Fruit fly (Drosophila melanogaster): ENCODE results near the gene CG15554.

The CG15554 gene

dm6 chr3R:31168968-31169367 lies 43.0 kb downstream of the CG15554 start, which contains the start of gene stops (continued):
- TF ChIP-seq Dip2 (GFP tag; IDR thresholded peaks at IDR 0.05) (no peak), scrt (GFP tag; optimal IDR thresholded peaks at IDR 0.05) (no peak), luna (GFP tag; optimal IDR thresholded peaks at IDR 0.05) (no peak), Hsf (GFP tag; optimal IDR thresholded peaks at IDR 0.05) (no peak), unc-4 (GFP tag; IDR thresholded peaks at IDR 0.05; ENCODE audit: partially characterized antibody) (no peak), fu2 (GFP tag; optimal IDR thresholded peaks at IDR 0.05) (no peak), CG1024 (GFP tag; IDR thresholded peaks at IDR 0.05) (peak; percentile 44; the same call in 1 of the 2 replicates), sc (optimal IDR thresholded peaks at IDR 0.05) (no peak), sc (GFP tag; optimal IDR thresholded peaks at IDR 0.05) (peak; percentile 64), CG15073 (GFP tag; optimal IDR thresholded peaks at IDR 0.05) (no peak), CG11696 (GFP tag; IDR thresholded peaks at IDR 0.05) (no peak), Lpt (GFP tag; optimal IDR thresholded peaks at IDR 0.05) (no peak), Bteb2 (GFP tag; optimal IDR thresholded peaks at IDR 0.05) (no peak), chinmo (GFP tag; IDR thresholded peaks at IDR 0.05; ENCODE audit: partially characterized antibody) (no peak), dysf (GFP tag; IDR thresholded peaks at IDR 0.05) (no peak), slou (GFP tag; optimal IDR thresholded peaks at IDR 0.05) (no peak), phol (tag; optimal IDR thresholded peaks at IDR 0.05) (no peak), CG12744 (GFP tag; optimal IDR thresholded peaks at IDR 0.05) (no peak), E2f2 (GFP tag; IDR thresholded peaks at IDR 0.05) (no peak), CG11093 (GFP tag; IDR thresholded peaks at IDR 0.05) (no peak), knrl (GFP tag; IDR thresholded peaks at IDR 0.05; ENCODE audit: partially characterized antibody) (no peak), CG3847 (GFP tag; IDR thresholded peaks at IDR 0.05) (no peak), Jarid2 (GFP tag; optimal IDR thresholded peaks at IDR 0.05) (peak; percentile 38), ewg (GFP tag; optimal IDR thresholded peaks at IDR 0.05) (peak; percentile 41), Sin3A (optimal IDR thresholded peaks at IDR 0.05) (no peak), D19B (GFP tag; optimal IDR thresholded peaks at IDR 0.05) (no peak), ci (GFP tag; IDR thresholded peaks at IDR 0.05) (peak; percentile 76), sima (GFP tag; optimal IDR thresholded peaks at IDR 0.05) (no peak), HLH4C (GFP tag; IDR thresholded peaks at IDR 0.05; ENCODE audit: partially characterized antibody) (no peak), CG2678 (tag; optimal IDR thresholded peaks at IDR 0.05) (peak; percentile 67), Ada2b (GFP tag; IDR thresholded peaks at IDR 0.05) (peak; percentile 30; the same call in 1 of the 2 replicates), MBD-R2 (GFP tag; IDR thresholded peaks at IDR 0.05) (no peak; the same call in 1 of the 2 replicates), wdn (GFP tag; IDR thresholded peaks at IDR 0.05) (no peak), jigr1 (GFP tag; IDR thresholded peaks at IDR 0.05) (no peak), CG1602 (GFP tag; optimal IDR thresholded peaks at IDR 0.05) (peak; percentile 41), pita (GFP tag; optimal IDR thresholded peaks at IDR 0.05) (no peak), ATbp (GFP tag; optimal IDR thresholded peaks at IDR 0.05) (peak; percentile 80), CG13624 (GFP tag; optimal IDR thresholded peaks at IDR 0.05) (peak; percentile 12), Nf-YB (GFP tag; optimal IDR thresholded peaks at IDR 0.05) (no peak), Ets65A (GFP tag) (peak; percentile 27), fru (optimal IDR thresholded peaks at IDR 0.05) (no peak), cwo (GFP tag; optimal IDR thresholded peaks at IDR 0.05) (no peak), Asciz (GFP tag; optimal IDR thresholded peaks at IDR 0.05) (peak; percentile 69), E2f1 (GFP tag; IDR thresholded peaks at IDR 0.05) (0 out of 2 replicates have a peak, but pooled peaks have one; percentile 20), CG9437 (GFP tag; optimal IDR thresholded peaks at IDR 0.05) (no peak), CG12769 (tag; optimal IDR thresholded peaks at IDR 0.05) (no peak), CoRest (tag; optimal IDR thresholded peaks at IDR 0.05) (no peak), zen (tag; optimal IDR thresholded peaks at IDR 0.05) (no peak), MTF-1 (GFP tag; optimal IDR thresholded peaks at IDR 0.05; ENCODE audit: borderline replicate concordance) (peak; percentile 66), Tbp (GFP tag; optimal IDR thresholded peaks at IDR 0.05) (no peak), CG10543 (GFP tag; optimal IDR thresholded peaks at IDR 0.05) (no peak), CG4328 (GFP tag; optimal IDR thresholded peaks at IDR 0.05) (no peak), Sry-δ (GFP tag; optimal IDR thresholded peaks at IDR 0.05) (no peak)
